Worm (Caenorhabditis elegans) whole organism, L1 larva: ENCODE data around the gene Y67A10A.11.

Experiments
- C16A3.4 ChIP-seq: fragments of 150-350 bp; optimal IDR thresholded peaks from 2 replicates; lab custom pipeline; 2014; ENCODE audit warnings: missing biosample characterization, missing genetic modification characterization
- C34B4.2 ChIP-seq: sonication (generic microtip); optimal IDR thresholded peaks from 2 replicates; lab custom pipeline; 2017; ENCODE audit warnings: mild to moderate bottlenecking, missing genetic modification characterization, missing compliant biosample characterization
- Y116A8C.19 ChIP-seq: sonication (generic microtip); optimal IDR thresholded peaks from 2 replicates; lab custom pipeline; 2016; ENCODE audit warnings: missing compliant biosample characterization, missing genetic modification characterization, borderline replicate concordance
- aly-2 ChIP-seq: fragments of 150-350 bp; optimal IDR thresholded peaks from 2 replicates; lab custom pipeline; 2014; ENCODE audit warnings: missing biosample characterization, missing genetic modification characterization
- ceh-8 ChIP-seq: fragments of 200-800 bp; sonication (Bioruptor generic); optimal IDR thresholded peaks from 2 replicates; lab custom pipeline; 2018; ENCODE audit warnings: mild to moderate bottlenecking, missing genetic modification characterization, moderate library complexity, missing compliant biosample characterization
- ceh-82 ChIP-seq, 3 experiments: fragments of 150-350 bp in 1 of 3; sonication (generic microtip) in 2 of 3; optimal IDR thresholded peaks; 2 replicates each; lab custom pipeline; 2014 to 2017; ENCODE audit warnings: missing biosample characterization in 3 of 3, missing genetic modification characterization in 3 of 3
- ceh-88 ChIP-seq: fragments of 200-800 bp; sonication (Bioruptor generic); IDR thresholded peaks from 2 replicates; pipeline ENCODE4 v1.3.6; 2022; ENCODE audit warnings: missing genetic modification characterization, missing compliant biosample characterization
- ceh-90 ChIP-seq: sonication (generic microtip); optimal IDR thresholded peaks from 2 replicates; lab custom pipeline; 2016; ENCODE audit warnings: missing genetic modification characterization, missing compliant biosample characterization
- dsc-1 ChIP-seq: sonication (generic microtip); optimal IDR thresholded peaks from 2 replicates; lab custom pipeline; 2016; ENCODE audit warnings: mild to moderate bottlenecking, missing genetic modification characterization, missing compliant biosample characterization
- efl-1 ChIP-seq, 4 experiments: fragments of 150-350 bp; optimal IDR thresholded peaks in 3 of 4; peaks in 1 of 4; 1 replicate in 1 of 4; 2 replicates in 3 of 4; lab custom pipeline; 2014; ENCODE audit warnings: missing biosample characterization in 2 of 4, missing genetic modification characterization in 2 of 4, missing genetic modification reagents in 2 of 4
- egl-13 ChIP-seq: sonication (generic microtip); optimal IDR thresholded peaks from 2 replicates; lab custom pipeline; 2016; ENCODE audit warnings: missing genotype, missing genetic modification reagents, missing genetic modification characterization, missing compliant biosample characterization
- egl-27 ChIP-seq, 2 experiments: fragments of 150-350 bp in 1 of 2; sonication (generic microtip); optimal IDR thresholded peaks; 3 replicates each; lab custom pipeline; 2017 to 2018; ENCODE audit warnings: missing biosample characterization in 2 of 2, missing genetic modification characterization in 2 of 2, missing genetic modification reagents in 2 of 2
- elt-2 ChIP-seq: sonication (generic microtip); optimal IDR thresholded peaks from 2 replicates; lab custom pipeline; 2016; ENCODE audit warnings: missing genetic modification characterization, mild to moderate bottlenecking, inconsistent platforms, missing compliant biosample characterization, missing genetic modification reagents
- fkh-10 ChIP-seq: sonication (generic microtip); optimal IDR thresholded peaks from 2 replicates; lab custom pipeline; 2017; ENCODE audit warnings: missing biosample characterization, missing genetic modification reagents, missing genetic modification characterization
- fos-1 ChIP-seq: fragments of 150-350 bp; optimal IDR thresholded peaks from 2 replicates; lab custom pipeline; 2014; ENCODE audit warnings: missing biosample characterization, missing genetic modification characterization
- grh-1 ChIP-seq: fragments of 200-800 bp; sonication (Bioruptor generic); IDR thresholded peaks from 2 replicates; pipeline ENCODE4 v1.3.6; 2022; ENCODE audit warnings: missing genetic modification reagents, missing genetic modification characterization, missing compliant biosample characterization
- hlh-17 ChIP-seq: fragments of 200-800 bp; sonication (Bioruptor generic); optimal IDR thresholded peaks from 2 replicates; lab custom pipeline; 2018; ENCODE audit warnings: missing genetic modification characterization, mild to moderate bottlenecking, missing compliant biosample characterization, moderate library complexity, borderline replicate concordance
- hlh-4 ChIP-seq: sonication (generic microtip); optimal IDR thresholded peaks from 2 replicates; lab custom pipeline; 2016; ENCODE audit warnings: mild to moderate bottlenecking, missing genetic modification characterization, missing compliant biosample characterization
- isw-1 ChIP-seq: fragments of 200-800 bp; sonication (Bioruptor generic); IDR thresholded peaks from 2 replicates; pipeline ENCODE4 v1.3.6; 2022; ENCODE audit warnings: missing genetic modification characterization, missing compliant biosample characterization
- jun-1 ChIP-seq: fragments of 150-350 bp; optimal IDR thresholded peaks from 2 replicates; lab custom pipeline; 2014; ENCODE audit warnings: missing biosample characterization, missing genetic modification reagents, missing genetic modification characterization
- lin-14 ChIP-seq: fragments of 200-800 bp; sonication (Bioruptor generic); optimal IDR thresholded peaks from 2 replicates; lab custom pipeline; 2018; ENCODE audit warnings: mild to moderate bottlenecking, missing genetic modification characterization, moderate library complexity, missing compliant biosample characterization
- lin-15B ChIP-seq: fragments of 150-350 bp; sonication (generic microtip); optimal IDR thresholded peaks from 3 replicates; lab custom pipeline; 2014; ENCODE audit warnings: missing biosample characterization, missing genetic modification characterization
- lin-35 ChIP-seq, 2 experiments: fragments of 150-350 bp; optimal IDR thresholded peaks; 2 replicates each; lab custom pipeline; 2014; ENCODE audit warnings: missing biosample characterization in 2 of 2, missing genetic modification characterization in 2 of 2, missing genetic modification reagents in 2 of 2
- lin-39 ChIP-seq: fragments of 150-350 bp; optimal IDR thresholded peaks from 2 replicates; lab custom pipeline; 2014; ENCODE audit warnings: missing biosample characterization, missing genetic modification reagents, missing genetic modification characterization
- lsy-2 ChIP-seq, 2 experiments: fragments of 150-350 bp; optimal IDR thresholded peaks; 2 replicates each; lab custom pipeline; 2014; ENCODE audit warnings: missing biosample characterization in 2 of 2, missing genetic modification characterization in 2 of 2
- mdl-1 ChIP-seq, 2 experiments: fragments of 150-350 bp; optimal IDR thresholded peaks; 2 replicates each; lab custom pipeline; 2014 to 2017; ENCODE audit warnings: missing biosample characterization in 2 of 2, missing genetic modification characterization in 2 of 2, inconsistent platforms in 1 of 2
- nhr-11 ChIP-seq: fragments of 150-350 bp; optimal IDR thresholded peaks from 2 replicates; lab custom pipeline; 2014; ENCODE audit warnings: missing biosample characterization, missing genetic modification characterization
- nhr-12 ChIP-seq: sonication (generic microtip); optimal IDR thresholded peaks from 2 replicates; lab custom pipeline; 2017; ENCODE audit warnings: missing biosample characterization, missing genetic modification characterization
- nhr-20 ChIP-seq: sonication (generic microtip); optimal IDR thresholded peaks from 2 replicates; lab custom pipeline; 2016; ENCODE audit warnings: mild to moderate bottlenecking, missing genetic modification characterization, missing compliant biosample characterization
- nhr-237 ChIP-seq: fragments of 150-350 bp; optimal IDR thresholded peaks from 2 replicates; lab custom pipeline; 2014; ENCODE audit warnings: missing biosample characterization, missing genetic modification characterization
- nhr-28 ChIP-seq: fragments of 150-350 bp; optimal IDR thresholded peaks from 2 replicates; lab custom pipeline; 2014; ENCODE audit warnings: missing biosample characterization, missing genetic modification characterization
- nhr-71 ChIP-seq: sonication (generic microtip); optimal IDR thresholded peaks from 2 replicates; lab custom pipeline; 2016; ENCODE audit warnings: mild to moderate bottlenecking, missing genetic modification characterization, moderate library complexity, missing compliant biosample characterization
- nhr-76 ChIP-seq: sonication (generic microtip); optimal IDR thresholded peaks from 2 replicates; lab custom pipeline; 2017; ENCODE audit warnings: missing biosample characterization, missing genetic modification characterization
- nhr-90 ChIP-seq: sonication (generic microtip); optimal IDR thresholded peaks from 2 replicates; lab custom pipeline; 2016; ENCODE audit warnings: mild to moderate bottlenecking, missing genetic modification characterization, missing compliant biosample characterization; ENCODE audit not compliant: poor library complexity
- pag-3 ChIP-seq: sonication (generic microtip); optimal IDR thresholded peaks from 2 replicates; lab custom pipeline; 2017; ENCODE audit warnings: missing genetic modification characterization, mild to moderate bottlenecking, missing compliant biosample characterization, antibody characterized with exemption, borderline replicate concordance; ENCODE audit not compliant: insufficient read depth
- pax-3 ChIP-seq: fragments of 200-800 bp; sonication (Bioruptor generic); optimal IDR thresholded peaks from 2 replicates; lab custom pipeline; 2018; ENCODE audit warnings: mild to moderate bottlenecking, missing genetic modification characterization, moderate library complexity, missing compliant biosample characterization
- skn-1 ChIP-seq: fragments of 150-350 bp; optimal IDR thresholded peaks from 2 replicates; lab custom pipeline; 2014; ENCODE audit warnings: missing biosample characterization, missing genetic modification characterization
- snpc-4 ChIP-seq: fragments of 150-350 bp; optimal IDR thresholded peaks from 2 replicates; lab custom pipeline; 2014; ENCODE audit warnings: missing biosample characterization, missing genetic modification characterization
- snu-23 ChIP-seq: sonication (generic microtip); optimal IDR thresholded peaks from 2 replicates; lab custom pipeline; 2016; ENCODE audit warnings: missing genetic modification characterization, missing compliant biosample characterization
- sox-4 ChIP-seq: sonication (generic microtip); optimal IDR thresholded peaks from 2 replicates; lab custom pipeline; 2016; ENCODE audit warnings: missing genetic modification characterization, missing compliant biosample characterization
- sptf-1 ChIP-seq: fragments of 150-350 bp; optimal IDR thresholded peaks from 2 replicates; lab custom pipeline; 2014; ENCODE audit warnings: missing biosample characterization, missing genetic modification characterization
- swsn-7 ChIP-seq: sonication (generic microtip); optimal IDR thresholded peaks from 2 replicates; lab custom pipeline; 2016; ENCODE audit warnings: missing genetic modification characterization, missing compliant biosample characterization
- tbx-2 ChIP-seq: sonication (generic microtip); optimal IDR thresholded peaks from 2 replicates; lab custom pipeline; 2016; ENCODE audit warnings: missing genetic modification characterization, missing compliant biosample characterization
- tlp-1 ChIP-seq: fragments of 150-350 bp; optimal IDR thresholded peaks from 2 replicates; lab custom pipeline; 2014; ENCODE audit warnings: missing biosample characterization, missing genetic modification characterization
- unc-130 ChIP-seq: fragments of 150-350 bp; optimal IDR thresholded peaks from 2 replicates; lab custom pipeline; 2017; ENCODE audit warnings: missing biosample characterization, missing genetic modification characterization, inconsistent platforms
- unc-30 ChIP-seq: sonication (generic microtip); optimal IDR thresholded peaks from 2 replicates; lab custom pipeline; 2017; ENCODE audit warnings: missing biosample characterization, missing genetic modification characterization
- unc-98 ChIP-seq: fragments of 200-800 bp; sonication (Bioruptor generic); IDR thresholded peaks from 2 replicates; pipeline ENCODE4 v1.3.6; 2022; ENCODE audit warnings: missing genetic modification characterization, missing compliant biosample characterization
- xbp-1 ChIP-seq: sonication (generic microtip); optimal IDR thresholded peaks from 2 replicates; lab custom pipeline; 2016; ENCODE audit warnings: missing genetic modification characterization, missing compliant biosample characterization
- zag-1 ChIP-seq: fragments of 150-350 bp; optimal IDR thresholded peaks from 2 replicates; lab custom pipeline; 2014; ENCODE audit warnings: missing biosample characterization, missing genetic modification characterization
- zip-4 ChIP-seq: fragments of 200-800 bp; sonication (Bioruptor generic); optimal IDR thresholded peaks from 2 replicates; lab custom pipeline; 2018; ENCODE audit warnings: mild to moderate bottlenecking, missing genetic modification characterization, moderate library complexity, missing compliant biosample characterization

Gene Y67A10A.11

DNA sequence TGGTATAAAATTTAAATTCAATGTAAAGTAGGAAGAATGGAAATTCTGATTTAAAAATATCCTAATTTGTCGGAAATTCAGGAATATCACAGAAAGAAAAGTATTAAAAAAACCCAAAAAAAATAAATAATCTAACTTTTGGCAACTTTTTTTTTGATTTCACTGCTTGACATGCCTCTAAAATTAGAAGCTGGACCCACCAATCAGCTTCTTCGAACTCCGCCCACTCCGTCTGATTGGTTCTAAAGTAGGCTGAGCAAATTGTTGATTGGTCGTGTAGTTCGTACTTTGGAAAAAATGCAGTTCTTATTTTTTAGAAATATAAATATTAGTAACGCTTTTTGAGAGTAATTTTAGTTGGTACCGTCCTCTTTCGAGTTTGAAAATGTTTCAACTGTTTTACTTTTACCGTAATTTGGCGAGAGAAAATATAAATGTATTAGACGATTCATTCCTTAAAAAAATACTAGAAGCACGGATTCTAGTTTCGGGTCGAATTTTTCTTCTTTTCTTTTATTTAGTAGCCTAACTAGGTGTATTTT, 26.2 kb downstream of the Y67A10A.11 start:
- TF ChIP-seq pag-3: no peak
- no peak for TF ChIP-seq swsn-7 (tag; lab: Kevin White, UChicago)
- TF ChIP-seq lin-14 (GFP tag; lab: Kevin White, UChicago): no peak
- TF ChIP-seq nhr-237 (tag; lab: Kevin White, UChicago): no peak

DNA sequence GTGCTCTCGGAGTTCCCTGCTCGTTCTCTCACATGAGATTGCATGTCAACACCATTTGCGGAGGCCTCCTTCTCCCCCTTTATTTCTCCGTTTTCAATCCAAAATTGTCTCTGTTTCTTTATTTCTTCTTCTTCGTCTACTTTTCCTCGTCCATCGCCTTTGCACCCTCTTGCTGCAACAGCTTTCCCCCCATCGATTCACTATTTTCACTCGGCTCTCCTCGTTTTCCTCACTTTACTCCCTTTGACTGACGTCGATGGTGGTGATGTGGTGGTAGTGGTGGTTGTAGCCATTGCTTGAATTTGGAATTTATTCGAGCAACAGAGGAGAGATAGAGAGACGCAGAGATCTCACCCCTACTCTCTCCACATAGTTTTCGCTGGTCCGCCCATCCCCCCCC, 31.9 kb downstream of the Y67A10A.11 start:
- TF ChIP-seq unc-30 (tag; lab: Kevin White, UChicago): no peak
- no peak for TF ChIP-seq nhr-76
- TF ChIP-seq hlh-17: no peak
- TF ChIP-seq fkh-10 (GFP tag; lab: Kevin White, UChicago): peak; percentile 76
- TF ChIP-seq isw-1 (GFP tag; lab: Robert Waterston, UW): peak; percentile 36
- TF ChIP-seq grh-1 (GFP tag; lab: Robert Waterston, UW): no peak
- no peak for TF ChIP-seq C34B4.2 (tag; lab: Kevin White, UChicago)
- TF ChIP-seq mdl-1 (tag; optimal IDR thresholded peaks at IDR 0.05; lab: Kevin White, UChicago): no peak
- TF ChIP-seq ceh-88: no peak
- no peak for TF ChIP-seq nhr-11
- TF ChIP-seq zip-4: no peak
- no peak for TF ChIP-seq fos-1 (tag; lab: Kevin White, UChicago)
- TF ChIP-seq ceh-82 (tag; optimal IDR thresholded peaks at IDR 0.05; lab: Kevin White, UChicago): peak; percentile 6 to 73 (median 32)
- TF ChIP-seq ceh-90 (tag; lab: Kevin White, UChicago): no peak
- no peak for TF ChIP-seq nhr-20 (tag; lab: Kevin White, UChicago)
- TF ChIP-seq nhr-90 (tag; lab: Kevin White, UChicago): no peak
- no peak for TF ChIP-seq unc-98 (GFP tag; lab: Robert Waterston, UW)
- TF ChIP-seq zag-1 (tag; lab: Kevin White, UChicago): no peak
- TF ChIP-seq C16A3.4 (tag; lab: Kevin White, UChicago): no peak
- no peak for TF ChIP-seq unc-130
- TF ChIP-seq ceh-8 (GFP tag; lab: Kevin White, UChicago): peak; percentile 2
- peak; percentile 28 to 31 for TF ChIP-seq efl-1 (optimal IDR thresholded peaks at IDR 0.05; lab: Kevin White, UChicago)
- TF ChIP-seq efl-1 (GFP tag; optimal IDR thresholded peaks at IDR 0.05 in 1 of 2; lab: Kevin White, UChicago): no peak
- TF ChIP-seq lin-35 (GFP tag; optimal IDR thresholded peaks at IDR 0.05; lab: Kevin White, UChicago): peak in 1 of 2 experiments; percentile 29
- TF ChIP-seq nhr-71: peak; percentile 52
- peak; percentile 44 for TF ChIP-seq tbx-2 (tag; lab: Kevin White, UChicago)
- no peak for TF ChIP-seq egl-27 (tag; optimal IDR thresholded peaks at IDR 0.05; lab: Kevin White, UChicago)
- no peak for TF ChIP-seq nhr-12
- TF ChIP-seq egl-13 (tag; lab: Kevin White, UChicago): peak; percentile 38
- no peak for TF ChIP-seq dsc-1 (tag; lab: Kevin White, UChicago)
- TF ChIP-seq pax-3 (tag; lab: Kevin White, UChicago): peak; percentile 33
- no peak for TF ChIP-seq snpc-4 (tag; lab: Kevin White, UChicago)
- TF ChIP-seq xbp-1: peak; percentile 47
- no peak for TF ChIP-seq jun-1 (tag; lab: Kevin White, UChicago)
- TF ChIP-seq Y116A8C.19 (tag; lab: Kevin White, UChicago): no peak
- no peak for TF ChIP-seq nhr-237 (tag; lab: Kevin White, UChicago)
- TF ChIP-seq tlp-1: no peak
- no peak for TF ChIP-seq aly-2
- no peak for TF ChIP-seq hlh-4 (tag; lab: Kevin White, UChicago)
- no peak for TF ChIP-seq sox-4
- peak in 1 of 2 experiments; percentile 66 for TF ChIP-seq lsy-2 (tag; optimal IDR thresholded peaks at IDR 0.05; lab: Kevin White, UChicago)
- peak; percentile 51 for TF ChIP-seq swsn-7 (tag; lab: Kevin White, UChicago)
- TF ChIP-seq lin-39 (tag; lab: Kevin White, UChicago): no peak
- no peak for TF ChIP-seq skn-1
- TF ChIP-seq sptf-1 (tag; lab: Kevin White, UChicago): no peak
- peak; percentile 49 for TF ChIP-seq snu-23 (GFP tag; lab: Kevin White, UChicago)
- TF ChIP-seq nhr-28 (tag; lab: Kevin White, UChicago): no peak
- TF ChIP-seq elt-2 (tag; lab: Kevin White, UChicago): no peak
- no peak for TF ChIP-seq lin-15B
